Worm (Caenorhabditis elegans) whole organism, mixed stage, embryonic: ENCODE data around the gene T24D5.6.

Source experiments
- lin-13 ChIP-seq: fragments of 150-350 bp; optimal IDR thresholded peaks from 2 replicates; lab custom pipeline; 2014; ENCODE audit warnings: missing biosample characterization, missing genetic modification characterization
- snpc-4 ChIP-seq: fragments of 150-350 bp; optimal IDR thresholded peaks from 2 replicates; lab custom pipeline; 2014; ENCODE audit warnings: missing biosample characterization, missing genetic modification characterization
- unc-62 ChIP-seq: fragments of 150-350 bp; optimal IDR thresholded peaks from 2 replicates; lab custom pipeline; 2014; ENCODE audit warnings: missing biosample characterization, missing genetic modification reagents, missing genetic modification characterization

ce11 chrX:12631446-12631845 is 28.0 kb downstream of the T24D5.6 start:
- no peak for TF ChIP-seq unc-62
- no peak for TF ChIP-seq snpc-4 (tag; lab: Kevin White, UChicago)
- TF ChIP-seq lin-13 = no peak
